Worm (Caenorhabditis elegans): ENCODE results near the gene twk-23.

The twk-23 gene

ce11 chrX:13823482-13823881 lies at the start of gene twk-23:
twk-23 (minus strand) TSS chrX:13823582.
- no peak for TF ChIP-seq dao-5 (tag; optimal IDR thresholded peaks at IDR 0.05)
- TF ChIP-seq W03F9.2 (tag; optimal IDR thresholded peaks at IDR 0.05): no peak
- no peak for TF ChIP-seq him-1 (tag; optimal IDR thresholded peaks at IDR 0.05)

ce11 chrX:13871110-13871509 lies 47.7 kb upstream of the twk-23 start:
- TF ChIP-seq dao-5 (tag; optimal IDR thresholded peaks at IDR 0.05) (no peak), W03F9.2 (tag; optimal IDR thresholded peaks at IDR 0.05) (no peak), him-1 (tag; optimal IDR thresholded peaks at IDR 0.05) (no peak)

ce11 chrX:13864191-13864590 lies 40.8 kb upstream of the twk-23 start, which contains the start of gene M03B6.3:
M03B6.3 (minus strand) TSS chrX:13864292.
- TF ChIP-seq him-1 (tag; optimal IDR thresholded peaks at IDR 0.05): no peak
- no peak for TF ChIP-seq dao-5 (tag; optimal IDR thresholded peaks at IDR 0.05)
- no peak for TF ChIP-seq W03F9.2 (tag; optimal IDR thresholded peaks at IDR 0.05)

ce11 chrX:13858693-13859092 lies 35.3 kb upstream of the twk-23 start, which contains the start of gene M03B6.4:
M03B6.4 (plus strand) TSS chrX:13858841.
- no peak for TF ChIP-seq W03F9.2 (tag; optimal IDR thresholded peaks at IDR 0.05)

- TF ChIP-seq dao-5 (tag; optimal IDR thresholded peaks at IDR 0.05) (no peak), W03F9.2 (tag; optimal IDR thresholded peaks at IDR 0.05) (no peak), him-1 (tag; optimal IDR thresholded peaks at IDR 0.05) (no peak)
Measured at ce11 chrX:13855928-13856327, 32.5 kb upstream of the twk-23 start.

- TF ChIP-seq him-1 (tag; optimal IDR thresholded peaks at IDR 0.05): no peak
- no peak for TF ChIP-seq W03F9.2 (tag; optimal IDR thresholded peaks at IDR 0.05)
- TF ChIP-seq dao-5 (tag; optimal IDR thresholded peaks at IDR 0.05): no peak
Measured at ce11 chrX:13852606-13853005, 29.2 kb upstream of the twk-23 start, which contains the start of gene mct-3. mct-3 (plus strand) TSS chrX:13852906.

- TF ChIP-seq him-1 (tag; optimal IDR thresholded peaks at IDR 0.05) (no peak), W03F9.2 (tag; optimal IDR thresholded peaks at IDR 0.05) (no peak), dao-5 (tag; optimal IDR thresholded peaks at IDR 0.05) (no peak)
Measured at ce11 chrX:13851590-13851989, 28.2 kb upstream of the twk-23 start.

- TF ChIP-seq W03F9.2 (tag; optimal IDR thresholded peaks at IDR 0.05): no peak
- no peak for TF ChIP-seq dao-5 (tag; optimal IDR thresholded peaks at IDR 0.05)
- TF ChIP-seq him-1 (tag; optimal IDR thresholded peaks at IDR 0.05): no peak
Measured at ce11 chrX:13850359-13850758, 27.0 kb upstream of the twk-23 start.

- no peak for TF ChIP-seq W03F9.2 (tag; optimal IDR thresholded peaks at IDR 0.05)
- TF ChIP-seq him-1 (tag; optimal IDR thresholded peaks at IDR 0.05): no peak
- TF ChIP-seq dao-5 (tag; optimal IDR thresholded peaks at IDR 0.05): no peak
Measured at ce11 chrX:13846024-13846423, 22.6 kb upstream of the twk-23 start.

- TF ChIP-seq W03F9.2 (tag; optimal IDR thresholded peaks at IDR 0.05) (no peak), him-1 (tag; optimal IDR thresholded peaks at IDR 0.05) (no peak), dao-5 (tag; optimal IDR thresholded peaks at IDR 0.05) (no peak)
Measured at ce11 chrX:13843676-13844075, 20.3 kb upstream of the twk-23 start, which contains the start of gene M03B6.5. M03B6.5 (plus strand) TSS chrX:13843976.

ce11 chrX:13841277-13841676 lies 17.9 kb upstream of the twk-23 start, which contains the start of gene M03B6.1:
M03B6.1 (plus strand) TSS chrX:13841610.
- TF ChIP-seq dao-5 (tag; optimal IDR thresholded peaks at IDR 0.05) (no peak), him-1 (tag; optimal IDR thresholded peaks at IDR 0.05) (no peak), W03F9.2 (tag; optimal IDR thresholded peaks at IDR 0.05) (no peak)

ce11 chrX:13840336-13840735 lies 17.0 kb upstream of the twk-23 start:
- no peak for TF ChIP-seq W03F9.2 (tag; optimal IDR thresholded peaks at IDR 0.05)
- no peak for TF ChIP-seq him-1 (tag; optimal IDR thresholded peaks at IDR 0.05)
- no peak for TF ChIP-seq dao-5 (tag; optimal IDR thresholded peaks at IDR 0.05)

ce11 chrX:13838019-13838418 lies 14.6 kb upstream of the twk-23 start:
- no peak for TF ChIP-seq W03F9.2 (tag; optimal IDR thresholded peaks at IDR 0.05)
- TF ChIP-seq him-1 (tag; optimal IDR thresholded peaks at IDR 0.05): no peak
- no peak for TF ChIP-seq dao-5 (tag; optimal IDR thresholded peaks at IDR 0.05)

ce11 chrX:13834127-13834526 lies 10.7 kb upstream of the twk-23 start, which contains the start of gene F19D8.2:
F19D8.2 (plus strand) TSS chrX:13834427.
- no peak for TF ChIP-seq dao-5 (tag; optimal IDR thresholded peaks at IDR 0.05)
- TF ChIP-seq W03F9.2 (tag; optimal IDR thresholded peaks at IDR 0.05): no peak

- TF ChIP-seq him-1 (tag; optimal IDR thresholded peaks at IDR 0.05) (no peak), dao-5 (tag; optimal IDR thresholded peaks at IDR 0.05) (no peak), W03F9.2 (tag; optimal IDR thresholded peaks at IDR 0.05) (no peak)
Measured at ce11 chrX:13833448-13833847, 10.1 kb upstream of the twk-23 start.

All from whole organism, L4/young adult.